Fruit fly (Drosophila melanogaster) whole organism, pupa: ENCODE measurements around the gene CG10561.

Experiments used
- CG10348 ChIP-seq: fragments of 200-800 bp; sonication (Bioruptor generic); IDR thresholded peaks from 2 replicates; pipeline ENCODE4 v1.3.6; 2022; ENCODE audit warnings: missing biosample characterization, missing genetic modification characterization
- CG12605 ChIP-seq: fragments of 200-800 bp; sonication (Bioruptor generic); IDR thresholded peaks from 2 replicates; pipeline ENCODE4 v1.3.6; 2022; ENCODE audit warnings: missing biosample characterization, missing genetic modification characterization
- CG13204 ChIP-seq: fragments of 200-800 bp; sonication (Bioruptor generic); optimal IDR thresholded peaks from 2 replicates; lab custom pipeline; 2018; ENCODE audit warnings: missing biosample characterization, mild to moderate bottlenecking, missing genetic modification characterization, moderate library complexity
- CG14655 ChIP-seq: fragments of 200-800 bp; sonication (Bioruptor generic); optimal IDR thresholded peaks from 3 replicates; lab custom pipeline; 2017; ENCODE audit warnings: mild to moderate bottlenecking, missing biosample characterization, missing genetic modification reagents, missing genetic modification characterization
- CG15710 ChIP-seq: fragments of 200-800 bp; sonication (Bioruptor generic); optimal IDR thresholded peaks from 2 replicates; lab custom pipeline; 2018; ENCODE audit warnings: missing biosample characterization, mild to moderate bottlenecking, missing genetic modification characterization, moderate library complexity
- CG17806 ChIP-seq: fragments of 200-800 bp; sonication (Bioruptor generic); optimal IDR thresholded peaks from 2 replicates; lab custom pipeline; 2018; ENCODE audit warnings: missing biosample characterization, mild to moderate bottlenecking, missing genetic modification characterization, moderate library complexity
- CG32121 ChIP-seq: fragments of 200-800 bp; sonication (Bioruptor generic); IDR thresholded peaks from 2 replicates; pipeline ENCODE4 v1.3.6; 2022; ENCODE audit warnings: missing biosample characterization, missing genetic modification characterization
- CG34367 ChIP-seq: fragments of 200-800 bp; sonication (Bioruptor generic); optimal IDR thresholded peaks from 2 replicates; lab custom pipeline; 2018; ENCODE audit warnings: missing biosample characterization, mild to moderate bottlenecking, missing genetic modification characterization
- CG4496 ChIP-seq: fragments of 200-800 bp; sonication (Bioruptor generic); IDR thresholded peaks from 3 replicates; pipeline ENCODE4 v1.3.6; 2022; ENCODE audit warnings: missing biosample characterization, missing genetic modification characterization
- CG8159 ChIP-seq: fragments of 200-800 bp; sonication (Bioruptor generic); optimal IDR thresholded peaks from 3 replicates; lab custom pipeline; 2018; ENCODE audit warnings: missing biosample characterization, mild to moderate bottlenecking, missing genetic modification characterization, moderate library complexity
- CG8301 ChIP-seq: fragments of 200-800 bp; sonication (Bioruptor generic); optimal IDR thresholded peaks from 2 replicates; lab custom pipeline; 2018; ENCODE audit warnings: missing biosample characterization, mild to moderate bottlenecking, missing genetic modification characterization
- CG9948 ChIP-seq: fragments of 200-800 bp; sonication (Bioruptor generic); optimal IDR thresholded peaks from 2 replicates; lab custom pipeline; 2018; ENCODE audit warnings: missing biosample characterization, mild to moderate bottlenecking, missing genetic modification characterization, moderate library complexity
- D1 ChIP-seq: fragments of 200-800 bp; sonication (Bioruptor generic); optimal IDR thresholded peaks from 2 replicates; lab custom pipeline; 2018; ENCODE audit warnings: missing biosample characterization, mild to moderate bottlenecking, missing genetic modification characterization, moderate library complexity
- EcR ChIP-seq: fragments of 200-800 bp; sonication (Bioruptor generic); optimal IDR thresholded peaks from 3 replicates; lab custom pipeline; 2019; ENCODE audit warnings: missing biosample characterization, missing genetic modification characterization, mild to moderate bottlenecking, moderate library complexity, missing genetic modification reagents
- Ets98B ChIP-seq: fragments of 200-800 bp; sonication (Bioruptor generic); IDR thresholded peaks from 2 replicates; pipeline ENCODE4 v1.3.6; 2022; ENCODE audit warnings: missing biosample characterization, missing genetic modification characterization
- Pif1A ChIP-seq: fragments of 200-800 bp; sonication (Bioruptor generic); optimal IDR thresholded peaks from 3 replicates; lab custom pipeline; 2016; ENCODE audit warnings: missing biosample characterization, missing genetic modification characterization
- Pif1B ChIP-seq: fragments of 200-800 bp; sonication (Bioruptor generic); optimal IDR thresholded peaks from 3 replicates; lab custom pipeline; 2016; ENCODE audit warnings: missing biosample characterization, missing genetic modification characterization
- Snoo ChIP-seq: fragments of 200-800 bp; sonication (Bioruptor generic); optimal IDR thresholded peaks from 3 replicates; lab custom pipeline; 2017; ENCODE audit warnings: missing biosample characterization, mild to moderate bottlenecking, missing genetic modification characterization, inconsistent platforms
- fd96Ca ChIP-seq: fragments of 200-800 bp; sonication (Bioruptor generic); IDR thresholded peaks from 3 replicates; pipeline ENCODE4 v1.3.6; 2022; ENCODE audit warnings: missing biosample characterization, missing genetic modification characterization
- gl ChIP-seq: fragments of 200-800 bp; sonication (Bioruptor generic); optimal IDR thresholded peaks from 2 replicates; lab custom pipeline; 2018; ENCODE audit warnings: missing biosample characterization, mild to moderate bottlenecking, missing genetic modification characterization
- rn ChIP-seq: fragments of 200-800 bp; sonication (Bioruptor generic); IDR thresholded peaks from 2 replicates; pipeline ENCODE4 v1.3.6; 2022; ENCODE audit warnings: missing biosample characterization, missing genetic modification characterization

The CG10561 gene

DNA sequence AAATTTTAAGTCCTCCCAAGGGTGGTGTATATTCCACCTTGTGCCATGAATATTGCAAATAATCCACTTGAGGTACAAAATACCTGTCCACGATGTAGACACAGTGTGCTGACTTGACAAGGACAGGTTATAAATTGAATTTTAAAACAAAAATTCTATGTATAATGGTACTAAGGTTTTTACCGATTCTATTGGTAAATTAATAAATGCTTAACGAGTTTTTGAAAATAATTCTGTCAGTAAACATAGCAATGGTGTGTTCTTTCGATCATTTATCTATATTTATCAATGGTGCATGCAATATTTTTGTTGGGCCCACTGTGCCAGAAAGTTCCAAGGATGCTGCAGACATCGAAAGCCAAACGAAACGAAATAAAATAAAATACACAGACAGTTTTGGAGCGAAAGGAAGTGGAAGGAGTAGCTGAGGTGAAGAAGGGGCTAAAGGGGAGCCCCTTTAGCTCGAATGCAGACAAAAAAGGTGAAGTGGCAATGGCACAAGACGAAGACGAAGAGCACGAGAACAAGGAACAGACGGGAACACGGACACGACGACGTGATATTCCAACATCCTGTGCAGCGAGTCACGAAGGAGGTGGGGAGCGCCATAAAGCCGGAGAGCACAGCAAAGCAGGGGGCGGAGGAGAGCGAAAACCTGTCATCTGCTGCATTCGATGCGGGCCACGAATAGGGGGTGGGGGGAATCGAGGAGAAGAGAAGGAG is 21.9 kb downstream of the CG10561 start:
- TF ChIP-seq CG8159 (tag; lab: Kevin White, UChicago) (peak; percentile 93), fd96Ca (GFP tag; lab: Robert Waterston, UW) (no peak), D1 (tag; lab: Kevin White, UChicago) (peak; percentile 89), Pif1B (peak; percentile 74), CG15710 (peak; percentile 81), CG14655 (GFP tag; lab: Kevin White, UChicago) (peak; percentile 78), rn (GFP tag; lab: Robert Waterston, UW) (0 out of 2 replicates have a peak, but pooled peaks have one; percentile 10), CG32121 (GFP tag; lab: Robert Waterston, UW) (no peak), Ets98B (GFP tag; lab: Robert Waterston, UW) (no peak), CG4496 (0 out of 3 replicates have a peak, but pooled peaks have one; percentile 47), Pif1A (GFP tag; lab: Kevin White, UChicago) (peak; percentile 76), CG12605 (GFP tag; lab: Robert Waterston, UW) (no peak), EcR (GFP tag; lab: Kevin White, UChicago) (peak; percentile 92), CG34367 (tag; lab: Kevin White, UChicago) (peak; percentile 88), CG8301 (tag; lab: Kevin White, UChicago) (peak; percentile 62), CG17806 (tag; lab: Kevin White, UChicago) (peak; percentile 92), gl (tag; lab: Kevin White, UChicago) (peak; percentile 52), CG13204 (GFP tag; lab: Kevin White, UChicago) (no peak), CG9948 (tag; lab: Kevin White, UChicago) (peak; percentile 91), CG10348 (no peak), Snoo (tag; lab: Kevin White, UChicago) (peak; percentile 80)

DNA sequence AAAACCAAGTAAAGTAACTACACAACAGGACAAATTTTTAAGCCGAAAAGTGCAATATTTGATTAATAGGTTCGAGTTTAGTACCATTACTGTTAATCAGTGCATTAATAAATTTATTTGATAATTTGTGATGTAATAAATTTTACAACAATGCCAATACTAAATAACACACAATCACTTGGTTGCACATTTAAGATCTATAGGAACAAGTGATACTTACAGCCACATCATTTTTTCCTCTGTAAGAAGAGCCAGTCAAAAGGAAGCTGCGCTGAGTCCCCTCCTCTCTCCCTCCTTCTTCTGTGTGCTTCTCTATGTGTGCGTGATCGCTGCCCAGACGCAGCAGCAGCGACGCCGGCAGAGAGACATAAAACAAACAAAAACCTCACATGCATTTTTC is 22.5 kb downstream of the CG10561 start:
- TF ChIP-seq CG34367 (tag; lab: Kevin White, UChicago) (peak; percentile 96), fd96Ca (GFP tag; lab: Robert Waterston, UW) (peak; percentile 62; the same call in 2 of the 3 replicates), CG12605 (GFP tag; lab: Robert Waterston, UW) (peak; percentile 56), gl (tag; lab: Kevin White, UChicago) (peak; percentile 90), CG10348 (no peak), CG17806 (tag; lab: Kevin White, UChicago) (peak; percentile 98), Pif1B (peak; percentile 83), EcR (GFP tag; lab: Kevin White, UChicago) (no peak), Pif1A (GFP tag; lab: Kevin White, UChicago) (peak; percentile 90), Snoo (tag; lab: Kevin White, UChicago) (peak; percentile 88), CG8159 (tag; lab: Kevin White, UChicago) (peak; percentile 98), CG8301 (tag; lab: Kevin White, UChicago) (peak; percentile 89), CG15710 (peak; percentile 95), CG13204 (GFP tag; lab: Kevin White, UChicago) (peak; percentile 86), CG32121 (GFP tag; lab: Robert Waterston, UW) (0 out of 2 replicates have a peak, but pooled peaks have one; percentile 18), CG9948 (tag; lab: Kevin White, UChicago) (peak; percentile 98), D1 (tag; lab: Kevin White, UChicago) (peak; percentile 94), CG14655 (GFP tag; lab: Kevin White, UChicago) (peak; percentile 94), Ets98B (GFP tag; lab: Robert Waterston, UW) (peak; percentile 30; the same call in 1 of the 2 replicates), rn (GFP tag; lab: Robert Waterston, UW) (peak; percentile 14; the same call in 1 of the 2 replicates), CG4496 (peak; percentile 71)

DNA sequence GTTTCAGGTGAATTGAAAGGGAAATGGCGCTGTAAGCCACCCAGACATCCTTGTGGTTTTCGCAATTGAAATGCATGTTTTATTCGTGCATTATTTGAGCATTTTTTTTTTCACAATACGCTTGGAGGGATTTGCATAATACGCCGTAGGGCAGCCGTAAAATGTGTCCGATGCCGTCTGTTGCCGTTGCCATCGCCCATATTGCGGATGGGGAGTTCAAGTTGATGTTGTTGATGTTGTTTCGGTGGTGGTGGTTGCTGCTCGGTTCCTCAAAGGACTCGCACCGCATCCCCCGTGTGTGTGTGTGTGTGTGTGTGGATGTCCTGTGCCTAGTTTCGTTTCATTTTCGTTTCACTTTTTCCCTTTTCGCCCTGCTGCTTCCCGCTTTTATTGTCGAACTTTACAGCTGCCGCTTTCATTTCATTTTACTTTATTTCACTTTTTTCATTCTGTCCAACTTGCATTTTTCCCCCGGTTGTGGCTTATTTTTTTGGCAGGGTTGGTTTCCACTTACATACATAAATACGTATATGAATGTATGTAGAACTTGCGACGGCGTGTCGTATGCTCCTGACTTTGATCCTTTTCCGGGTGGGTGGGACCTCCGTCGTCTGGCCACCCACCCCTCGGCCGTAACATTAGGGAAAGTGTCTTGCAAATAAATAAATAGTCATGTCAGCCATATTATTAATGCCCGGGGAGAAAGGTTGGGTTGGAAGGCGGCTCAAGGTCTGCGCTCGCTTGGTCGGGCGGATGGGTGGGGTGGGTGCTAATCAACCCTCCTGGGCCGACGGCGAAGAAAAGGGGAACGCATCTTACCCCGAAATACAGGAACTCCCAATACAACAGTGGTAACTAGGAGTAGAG is 23.5 kb downstream of the CG10561 start:
- TF ChIP-seq CG32121 (GFP tag; lab: Robert Waterston, UW), result no peak
- TF ChIP-seq CG17806 (tag; lab: Kevin White, UChicago), result no peak
- no peak for TF ChIP-seq Snoo (tag; lab: Kevin White, UChicago)

DNA sequence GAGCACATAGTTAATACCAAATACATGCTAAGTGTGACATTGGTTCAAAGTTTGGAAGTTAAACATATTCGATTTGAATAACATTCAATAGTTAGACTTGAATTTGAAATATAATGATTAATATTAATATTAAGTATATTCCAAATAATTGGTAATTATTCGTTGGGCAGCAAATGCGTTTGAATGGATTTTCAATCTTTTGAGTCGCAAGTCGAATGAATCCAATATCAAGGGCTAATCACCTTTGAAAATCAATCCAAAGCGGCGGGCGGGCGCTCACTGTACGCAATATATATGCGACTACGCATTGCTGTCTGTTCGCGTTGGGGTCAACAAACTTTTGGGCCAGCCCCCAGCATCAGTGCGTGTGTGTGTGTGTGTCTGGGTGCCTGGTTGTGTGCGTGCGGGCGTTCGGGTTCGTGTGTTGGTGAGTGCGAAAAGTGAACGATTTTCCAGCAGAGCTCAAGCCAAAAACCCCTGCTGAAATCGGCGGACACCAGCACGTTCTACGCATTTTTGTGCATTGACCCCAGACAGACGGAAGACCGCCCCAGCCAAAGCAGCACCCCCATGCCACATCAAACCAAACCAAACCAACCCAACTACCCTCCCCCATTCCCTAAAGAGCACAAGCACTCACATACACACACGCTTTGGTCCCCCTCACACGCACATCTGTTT is 24.3 kb downstream of the CG10561 start:
- TF ChIP-seq CG12605 (GFP tag; lab: Robert Waterston, UW) (no peak), D1 (tag; lab: Kevin White, UChicago) (no peak), Snoo (tag; lab: Kevin White, UChicago) (no peak), CG17806 (tag; lab: Kevin White, UChicago) (peak; percentile 17), fd96Ca (GFP tag; lab: Robert Waterston, UW) (no peak), CG13204 (GFP tag; lab: Kevin White, UChicago) (peak; percentile 19), CG32121 (GFP tag; lab: Robert Waterston, UW) (no peak), CG9948 (tag; lab: Kevin White, UChicago) (peak; percentile 17), EcR (GFP tag; lab: Kevin White, UChicago) (peak; percentile 94), CG15710 (peak; percentile 13)
